Fruit fly (Drosophila melanogaster): ENCODE data around the gene pzg.

Gene pzg

dm6 chr3L:21236959-21237551 is 48.8 kb upstream of the pzg start:
- peak; percentile 78 for TF ChIP-seq Drgx (GFP tag; IDR thresholded peaks at IDR 0.05)
- 0 out of 2 replicates have a peak, but pooled peaks have one; percentile 7 for TF ChIP-seq CG4730 (GFP tag; IDR thresholded peaks at IDR 0.05)
- TF ChIP-seq CG2712 (tag; optimal IDR thresholded peaks at IDR 0.05) = no peak
- TF ChIP-seq gt (GFP tag; IDR thresholded peaks at IDR 0.05) = no peak
- TF ChIP-seq Ets65A (GFP tag) = peak; percentile 14
- no peak for TF ChIP-seq vnd (GFP tag; IDR thresholded peaks at IDR 0.05; ENCODE audit: partially characterized antibody)
- TF ChIP-seq Dek (tag; optimal IDR thresholded peaks at IDR 0.05) = no peak
- no peak for TF ChIP-seq CG17359 (tag; optimal IDR thresholded peaks at IDR 0.05)
- TF ChIP-seq tin (GFP tag; optimal IDR thresholded peaks at IDR 0.05) = no peak
- no peak for TF ChIP-seq Aef1 (GFP tag; IDR thresholded peaks at IDR 0.05)
- no peak for TF ChIP-seq Sox100B (GFP tag; optimal IDR thresholded peaks at IDR 0.05)
- peak in 1 of 2 experiments; percentile 86 for TF ChIP-seq bsh (GFP tag; optimal IDR thresholded peaks at IDR 0.05)
- TF ChIP-seq CG13296 (GFP tag; optimal IDR thresholded peaks at IDR 0.05) = no peak
- no peak for TF ChIP-seq fd96Cb (tag; optimal IDR thresholded peaks at IDR 0.05)

DNA sequence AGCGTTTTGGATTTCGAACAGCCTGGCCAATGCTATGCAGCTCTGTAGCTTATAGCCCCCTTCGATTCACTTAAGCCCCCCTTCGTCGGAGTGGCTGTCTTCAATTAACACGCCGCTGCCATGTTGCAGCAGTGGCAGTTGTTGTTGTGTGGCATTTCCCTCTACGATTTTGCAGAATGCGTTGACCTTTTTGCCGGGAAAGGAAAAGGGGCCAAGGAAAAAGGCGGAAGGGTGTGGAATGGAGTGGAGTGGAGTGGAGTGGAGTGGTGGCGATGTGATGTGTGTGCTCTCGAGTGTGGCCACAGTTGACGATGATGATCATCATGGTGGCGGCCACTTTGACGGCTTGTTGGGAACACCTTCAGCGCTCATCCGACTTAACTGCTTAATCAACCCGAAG is 47.5 kb upstream of the pzg start:
- TF ChIP-seq Ets65A (GFP tag) = peak; percentile 59
- no peak for TF ChIP-seq exex (tag; optimal IDR thresholded peaks at IDR 0.05)
- no peak for TF ChIP-seq az2 (GFP tag; optimal IDR thresholded peaks at IDR 0.05)
- 0 out of 2 replicates have a peak, but pooled peaks have one; percentile 9 for TF ChIP-seq Drgx (GFP tag; IDR thresholded peaks at IDR 0.05)
- no peak for TF ChIP-seq chif (GFP tag; optimal IDR thresholded peaks at IDR 0.05)
- no peak for TF ChIP-seq CG11695 (GFP tag; IDR thresholded peaks at IDR 0.05)

dm6 chr3L:21239999-21240509 is 45.8 kb upstream of the pzg start:
- TF ChIP-seq kah (GFP tag; optimal IDR thresholded peaks at IDR 0.05) = no peak
- TF ChIP-seq psq (GFP tag; optimal IDR thresholded peaks at IDR 0.05) = peak; percentile 77
- TF ChIP-seq CG6683 (GFP tag; optimal IDR thresholded peaks at IDR 0.05) = no peak
- TF ChIP-seq CG15514 (GFP tag; optimal IDR thresholded peaks at IDR 0.05) = peak; percentile 22
- 0 out of 2 replicates have a peak, but pooled peaks have one; percentile 48 for TF ChIP-seq nerfin-2 (GFP tag; IDR thresholded peaks at IDR 0.05; ENCODE audit: partially characterized antibody)
- no peak for TF ChIP-seq Dref (GFP tag; IDR thresholded peaks at IDR 0.05)
- TF ChIP-seq lab (GFP tag; optimal IDR thresholded peaks at IDR 0.05) = peak; percentile 40
- 0 out of 2 replicates have a peak, but pooled peaks have one; percentile 28 for TF ChIP-seq Atf6 (GFP tag; IDR thresholded peaks at IDR 0.05)
- peak; percentile 56 for TF ChIP-seq oc (tag; optimal IDR thresholded peaks at IDR 0.05)
- TF ChIP-seq gcm2 (GFP tag; optimal IDR thresholded peaks at IDR 0.05) = no peak
- TF ChIP-seq chm (GFP tag; IDR thresholded peaks at IDR 0.05) = no peak
- peak; percentile 31; the same call in 1 of the 2 replicates for TF ChIP-seq Scr (GFP tag; IDR thresholded peaks at IDR 0.05; ENCODE audit: partially characterized antibody)
- peak; percentile 38 for TF ChIP-seq caup (GFP tag; optimal IDR thresholded peaks at IDR 0.05; ENCODE audit: severe bottlenecking)
- no peak for TF ChIP-seq crp (GFP tag; optimal IDR thresholded peaks at IDR 0.05)
- TF ChIP-seq Bgb (GFP tag; IDR thresholded peaks at IDR 0.05; ENCODE audit: partially characterized antibody) = peak; percentile 52; the same call in 1 of the 2 replicates
- TF ChIP-seq CG2129 (GFP tag; IDR thresholded peaks at IDR 0.05; ENCODE audit: partially characterized antibody) = no peak
- peak; percentile 57; the same call in 1 of the 3 replicates for TF ChIP-seq CG34224 (GFP tag; IDR thresholded peaks at IDR 0.05; ENCODE audit: partially characterized antibody)
- peak; percentile 31 for TF ChIP-seq cg (GFP tag; optimal IDR thresholded peaks at IDR 0.05)
- peak; percentile 44; the same call in 1 of the 3 replicates for TF ChIP-seq CG34422 (GFP tag; IDR thresholded peaks at IDR 0.05)
- peak; percentile 68 for TF ChIP-seq CG3163 (GFP tag; optimal IDR thresholded peaks at IDR 0.05)
- TF ChIP-seq zen2 (GFP tag; IDR thresholded peaks at IDR 0.05; ENCODE audit: partially characterized antibody) = peak; percentile 76; the same call in 2 of the 3 replicates
- TF ChIP-seq bbx (GFP tag; IDR thresholded peaks at IDR 0.05; ENCODE audit: partially characterized antibody) = peak; percentile 55; the same call in 1 of the 2 replicates
- no peak for TF ChIP-seq hb (GFP tag; IDR thresholded peaks at IDR 0.05; ENCODE audit: partially characterized antibody)
- TF ChIP-seq vvl (GFP tag; IDR thresholded peaks at IDR 0.05) = peak; percentile 44
- no peak for TF ChIP-seq CG6689 (GFP tag; IDR thresholded peaks at IDR 0.05)
- peak; percentile 4 for TF ChIP-seq HLHmδ (GFP tag; optimal IDR thresholded peaks at IDR 0.05)
- peak; percentile 30 for TF ChIP-seq CG17385 (GFP tag; optimal IDR thresholded peaks at IDR 0.05)

All from whole organism, embryonic.